Fruit fly (Drosophila melanogaster): ENCODE data around the gene CG33494.

Gene CG33494

dm6 chr3R:25462642-25463317 lies 32.2 kb downstream of the CG33494 start (continued):
- TF ChIP-seq ac (GFP tag; optimal IDR thresholded peaks at IDR 0.05) (no peak), CG13296 (GFP tag; optimal IDR thresholded peaks at IDR 0.05) (peak; percentile 55), fd3F (GFP tag; optimal IDR thresholded peaks at IDR 0.05) (peak; percentile 33), CG12071 (GFP tag; optimal IDR thresholded peaks at IDR 0.05) (no peak), lmd (GFP tag; IDR thresholded peaks at IDR 0.05) (no peak), CG12219 (GFP tag; optimal IDR thresholded peaks at IDR 0.05) (peak; percentile 8), CG12155 (GFP tag; optimal IDR thresholded peaks at IDR 0.05) (peak; percentile 28), CG11093 (GFP tag; IDR thresholded peaks at IDR 0.05) (peak; percentile 63; the same call in 2 of the 3 replicates), pros (GFP tag; optimal IDR thresholded peaks at IDR 0.05) (no peak), ERR (GFP tag; optimal IDR thresholded peaks at IDR 0.05) (no peak), Antp (GFP tag; optimal IDR thresholded peaks at IDR 0.05) (no peak), dmrt11E (tag; optimal IDR thresholded peaks at IDR 0.05) (no peak), gt (GFP tag; IDR thresholded peaks at IDR 0.05) (no peak), CG17328 (GFP tag; IDR thresholded peaks at IDR 0.05) (peak; percentile 15; the same call in 1 of the 2 replicates), ato (GFP tag; IDR thresholded peaks at IDR 0.05; ENCODE audit: partially characterized antibody) (no peak), chn (GFP tag; optimal IDR thresholded peaks at IDR 0.05) (no peak), grau (tag; optimal IDR thresholded peaks at IDR 0.05) (peak; percentile 65), z (GFP tag; IDR thresholded peaks at IDR 0.05) (no peak), YL-1 (GFP tag; optimal IDR thresholded peaks at IDR 0.05) (no peak), CG34376 (GFP tag; optimal IDR thresholded peaks at IDR 0.05) (no peak), grn (GFP tag; optimal IDR thresholded peaks at IDR 0.05) (peak; percentile 75), CG10565 (GFP tag; optimal IDR thresholded peaks at IDR 0.05) (no peak), CG14667 (GFP tag; IDR thresholded peaks at IDR 0.05) (no peak), Opbp (GFP tag; IDR thresholded peaks at IDR 0.05; ENCODE audit: partially characterized antibody) (no peak), CG18764 (GFP tag; optimal IDR thresholded peaks at IDR 0.05) (peak; percentile 10), kah (GFP tag; optimal IDR thresholded peaks at IDR 0.05) (no peak), CG10959 (GFP tag; IDR thresholded peaks at IDR 0.05) (no peak), CG4282 (GFP tag; optimal IDR thresholded peaks at IDR 0.05) (no peak), Atf-2 (GFP tag; optimal IDR thresholded peaks at IDR 0.05) (no peak), MBD-R2 (GFP tag; IDR thresholded peaks at IDR 0.05) (peak; percentile 38; the same call in 1 of the 2 replicates), CG16779 (GFP tag; IDR thresholded peaks at IDR 0.05) (no peak), Hey (tag; optimal IDR thresholded peaks at IDR 0.05) (no peak), otp (GFP tag; IDR thresholded peaks at IDR 0.05) (no peak), CG16813 (GFP tag; IDR thresholded peaks at IDR 0.05; ENCODE audit: partially characterized antibody) (no peak), NK7.1 (GFP tag; optimal IDR thresholded peaks at IDR 0.05) (no peak), CG4328 (GFP tag; optimal IDR thresholded peaks at IDR 0.05) (no peak), ara (GFP tag; IDR thresholded peaks at IDR 0.05) (no peak), CG17912 (GFP tag; optimal IDR thresholded peaks at IDR 0.05) (no peak), unpg (GFP tag; optimal IDR thresholded peaks at IDR 0.05) (peak; percentile 43), Dfd (GFP tag; optimal IDR thresholded peaks at IDR 0.05) (no peak), cwo (GFP tag; optimal IDR thresholded peaks at IDR 0.05) (peak; percentile 51), CG10543 (GFP tag; optimal IDR thresholded peaks at IDR 0.05) (no peak), CG4730 (GFP tag; IDR thresholded peaks at IDR 0.05) (no peak), crc (GFP tag; optimal IDR thresholded peaks at IDR 0.05) (no peak), Hmx (GFP tag; optimal IDR thresholded peaks at IDR 0.05) (no peak), CG1529 (GFP tag; optimal IDR thresholded peaks at IDR 0.05) (no peak), Sry-β (GFP tag; optimal IDR thresholded peaks at IDR 0.05) (no peak), CG3163 (GFP tag; optimal IDR thresholded peaks at IDR 0.05) (no peak), CG12236 (GFP tag; optimal IDR thresholded peaks at IDR 0.05) (no peak), repo (GFP tag; optimal IDR thresholded peaks at IDR 0.05) (no peak), CG14050 (GFP tag; IDR thresholded peaks at IDR 0.05) (no peak)
